Fruit fly (Drosophila melanogaster) whole organism, embryonic: ENCODE measurements around the gene CG14362.

Experiments used
- CG10147 ChIP-seq: fragments of 200-800 bp; sonication (Bioruptor generic); optimal IDR thresholded peaks from 2 replicates; lab custom pipeline; 2019; ENCODE audit warnings: missing biosample characterization, mild to moderate bottlenecking, missing genetic modification characterization, moderate library complexity
- CG10431 ChIP-seq: fragments of 200-800 bp; sonication (Bioruptor generic); optimal IDR thresholded peaks from 3 replicates; lab custom pipeline; 2018; ENCODE audit warnings: missing biosample characterization, mild to moderate bottlenecking, missing genetic modification characterization
- CG10565 ChIP-seq: fragments of 200-800 bp; sonication (Bioruptor generic); optimal IDR thresholded peaks from 3 replicates; lab custom pipeline; 2016; ENCODE audit warnings: missing biosample characterization, mild to moderate bottlenecking, missing genetic modification characterization
- CG11695 ChIP-seq: fragments of 200-800 bp; sonication (Bioruptor generic); IDR thresholded peaks from 3 replicates; pipeline ENCODE4 v1.3.6; 2022; ENCODE audit warnings: missing biosample characterization, missing genetic modification characterization
- CG11723 ChIP-seq: fragments of 200-800 bp; sonication (Bioruptor generic); optimal IDR thresholded peaks from 2 replicates; lab custom pipeline; 2017; ENCODE audit warnings: missing biosample characterization, mild to moderate bottlenecking, missing genetic modification characterization
- CG12299 ChIP-seq: fragments of 200-800 bp; sonication (Bioruptor generic); optimal IDR thresholded peaks from 2 replicates; lab custom pipeline; 2018; ENCODE audit warnings: missing biosample characterization, mild to moderate bottlenecking, missing genetic modification characterization
- CG1233 ChIP-seq: fragments of 200-800 bp; sonication (Bioruptor generic); optimal IDR thresholded peaks from 4 replicates; lab custom pipeline; 2018; ENCODE audit warnings: missing biosample characterization, mild to moderate bottlenecking, missing genetic modification characterization
- CG13287 ChIP-seq: fragments of 200-800 bp; sonication (Bioruptor generic); IDR thresholded peaks from 2 replicates; pipeline ENCODE4 v1.3.6; 2022; ENCODE audit warnings: missing biosample characterization, missing genetic modification characterization; ENCODE audit not compliant: partially characterized antibody
- CG13424 ChIP-seq: fragments of 200-800 bp; sonication (Bioruptor generic); optimal IDR thresholded peaks from 2 replicates; lab custom pipeline; 2019; ENCODE audit warnings: missing biosample characterization, mild to moderate bottlenecking, missing genetic modification characterization, moderate library complexity
- CG18262 ChIP-seq: fragments of 200-800 bp; optimal IDR thresholded peaks from 3 replicates; lab custom pipeline; 2019; ENCODE audit warnings: missing biosample characterization, mild to moderate bottlenecking, missing genetic modification characterization, moderate library complexity
- CG1832 ChIP-seq: fragments of 200-800 bp; sonication (Bioruptor generic); optimal IDR thresholded peaks from 2 replicates; lab custom pipeline; 2017; ENCODE audit warnings: missing biosample characterization, mild to moderate bottlenecking, missing genetic modification characterization, inconsistent platforms
- CG2116 ChIP-seq: fragments of 200-800 bp; sonication (Bioruptor generic); optimal IDR thresholded peaks from 3 replicates; lab custom pipeline; 2018; ENCODE audit warnings: missing biosample characterization, mild to moderate bottlenecking, missing genetic modification characterization
- CG7745 ChIP-seq: fragments of 200-800 bp; sonication (Bioruptor generic); optimal IDR thresholded peaks from 2 replicates; lab custom pipeline; 2018; ENCODE audit warnings: missing biosample characterization, mild to moderate bottlenecking, missing genetic modification characterization, moderate library complexity
- CG9437 ChIP-seq: fragments of 200-800 bp; sonication (Bioruptor generic); optimal IDR thresholded peaks from 2 replicates; lab custom pipeline; 2018; ENCODE audit warnings: missing biosample characterization, mild to moderate bottlenecking, missing genetic modification characterization
- CG9876 ChIP-seq: fragments of 200-800 bp; sonication (Bioruptor generic); optimal IDR thresholded peaks from 2 replicates; lab custom pipeline; 2016; ENCODE audit warnings: missing biosample characterization, missing genetic modification characterization
- Camta ChIP-seq: fragments of 200-800 bp; sonication (Bioruptor generic); optimal IDR thresholded peaks from 2 replicates; lab custom pipeline; 2016; ENCODE audit warnings: missing biosample characterization, missing genetic modification characterization
- Dip3 ChIP-seq: fragments of 200-800 bp; sonication (Bioruptor generic); optimal IDR thresholded peaks from 3 replicates; lab custom pipeline; 2016; ENCODE audit warnings: missing biosample characterization, missing genetic modification characterization
- Doc3 ChIP-seq: fragments of 200-800 bp; sonication (Bioruptor generic); IDR thresholded peaks from 3 replicates; pipeline ENCODE4 v1.3.6; 2022; ENCODE audit warnings: missing biosample characterization, missing genetic modification characterization; ENCODE audit not compliant: partially characterized antibody
- Jarid2 ChIP-seq: fragments of 200-800 bp; sonication (Bioruptor generic); optimal IDR thresholded peaks from 3 replicates; lab custom pipeline; 2017; ENCODE audit warnings: mild to moderate bottlenecking, missing biosample characterization, missing genetic modification reagents, missing genetic modification characterization
- MTF-1 ChIP-seq: fragments of 200-800 bp; sonication (Bioruptor generic); optimal IDR thresholded peaks from 2 replicates; lab custom pipeline; 2018; ENCODE audit warnings: missing biosample characterization, mild to moderate bottlenecking, missing genetic modification characterization, borderline replicate concordance
- Meics ChIP-seq: fragments of 200-800 bp; sonication (Bioruptor generic); optimal IDR thresholded peaks from 2 replicates; lab custom pipeline; 2017; ENCODE audit warnings: missing biosample characterization, mild to moderate bottlenecking, missing genetic modification characterization
- Myb ChIP-seq: fragments of 200-800 bp; sonication (Bioruptor generic); optimal IDR thresholded peaks from 2 replicates; lab custom pipeline; 2016; ENCODE audit warnings: missing biosample characterization, missing genetic modification characterization
- Nf-YA ChIP-seq: fragments of 200-800 bp; sonication (Bioruptor generic); IDR thresholded peaks from 2 replicates; pipeline ENCODE4 v1.3.6; 2022; ENCODE audit warnings: missing biosample characterization, missing genetic modification characterization
- Nf-YB ChIP-seq: fragments of 200-800 bp; sonication (Bioruptor generic); optimal IDR thresholded peaks from 3 replicates; lab custom pipeline; 2019; ENCODE audit warnings: missing biosample characterization, mild to moderate bottlenecking, missing genetic modification characterization, moderate library complexity
- NfI ChIP-seq: fragments of 200-800 bp; sonication (Bioruptor generic); optimal IDR thresholded peaks from 3 replicates; lab custom pipeline; 2018; ENCODE audit warnings: missing biosample characterization, mild to moderate bottlenecking, missing genetic modification characterization, moderate library complexity
- Poxn ChIP-seq: fragments of 200-800 bp; sonication (Bioruptor generic); IDR thresholded peaks from 2 replicates; pipeline ENCODE4 v1.3.6; 2022; ENCODE audit warnings: missing biosample characterization, missing genetic modification characterization
- Ptx1 ChIP-seq: fragments of 200-800 bp; sonication (Bioruptor generic); IDR thresholded peaks from 2 replicates; pipeline ENCODE4 v1.3.6; 2022; ENCODE audit warnings: missing biosample characterization, missing genetic modification characterization
- Rx ChIP-seq: fragments of 200-800 bp; sonication (Bioruptor generic); IDR thresholded peaks from 2 replicates; pipeline ENCODE4 v1.3.6; 2022; ENCODE audit warnings: missing biosample characterization, missing genetic modification characterization
- Trl ChIP-seq, 3 experiments: fragments of >200 bp in 2 of 3; fragments of 200-800 bp in 1 of 3; sonication (Bioruptor generic) in 1 of 3; optimal IDR thresholded peaks; 2 replicates in 1 of 3; 3 replicates in 2 of 3; lab custom pipeline; 2016 to 2017; ENCODE audit warnings: missing biosample characterization in 1 of 3, missing genetic modification characterization in 1 of 3
- abd-A ChIP-seq: fragments of 200-800 bp; sonication (Bioruptor generic); optimal IDR thresholded peaks from 3 replicates; lab custom pipeline; 2019; ENCODE audit warnings: missing biosample characterization, mild to moderate bottlenecking, missing genetic modification characterization, moderate library complexity
- ewg ChIP-seq: fragments of 200-800 bp; sonication (Bioruptor generic); optimal IDR thresholded peaks from 3 replicates; lab custom pipeline; 2017; ENCODE audit warnings: mild to moderate bottlenecking, missing biosample characterization, missing genetic modification reagents, missing genetic modification characterization
- fd96Cb ChIP-seq: fragments of 200-800 bp; sonication (Bioruptor generic); optimal IDR thresholded peaks from 2 replicates; lab custom pipeline; 2018; ENCODE audit warnings: missing biosample characterization, mild to moderate bottlenecking, missing genetic modification characterization, moderate library complexity
- h ChIP-seq: fragments of >200 bp; optimal IDR thresholded peaks from 2 replicates; lab custom pipeline; 2017
- ham ChIP-seq: fragments of 200-800 bp; sonication (Bioruptor generic); IDR thresholded peaks from 2 replicates; pipeline ENCODE4 v1.3.6; 2022; ENCODE audit warnings: missing biosample characterization, missing genetic modification characterization
- hb ChIP-seq: fragments of 200-800 bp; sonication (Bioruptor generic); IDR thresholded peaks from 3 replicates; pipeline ENCODE4 v1.3.6; 2022; ENCODE audit warnings: missing biosample characterization, missing genetic modification characterization; ENCODE audit not compliant: partially characterized antibody
- jing ChIP-seq: fragments of 200-800 bp; sonication (Bioruptor generic); optimal IDR thresholded peaks from 2 replicates; lab custom pipeline; 2018; ENCODE audit warnings: missing biosample characterization, mild to moderate bottlenecking, missing genetic modification characterization
- lilli ChIP-seq: fragments of 200-800 bp; sonication (Bioruptor generic); optimal IDR thresholded peaks from 3 replicates; lab custom pipeline; 2016; ENCODE audit warnings: missing biosample characterization, missing genetic modification characterization
- shn ChIP-seq: fragments of 200-800 bp; sonication (Bioruptor generic); optimal IDR thresholded peaks from 3 replicates; lab custom pipeline; 2016; ENCODE audit warnings: missing biosample characterization, missing genetic modification characterization
- sr ChIP-seq: fragments of 200-800 bp; sonication (Bioruptor generic); IDR thresholded peaks from 3 replicates; pipeline ENCODE4 v1.3.6; 2022; ENCODE audit warnings: missing biosample characterization, missing genetic modification characterization
- wdn ChIP-seq: fragments of 200-800 bp; sonication (Bioruptor generic); IDR thresholded peaks from 2 replicates; pipeline ENCODE4 v1.3.6; 2022; ENCODE audit warnings: missing biosample characterization, missing genetic modification characterization
- z ChIP-seq: fragments of 200-800 bp; sonication (Bioruptor generic); IDR thresholded peaks from 3 replicates; pipeline ENCODE4 v1.3.6; 2022; ENCODE audit warnings: missing biosample characterization, missing genetic modification characterization
- zen2 ChIP-seq: fragments of 200-800 bp; sonication (Bioruptor generic); IDR thresholded peaks from 3 replicates; pipeline ENCODE4 v1.3.6; 2022; ENCODE audit warnings: missing biosample characterization, missing genetic modification characterization; ENCODE audit not compliant: partially characterized antibody

The CG14362 gene

dm6 chr3R:13877125-13877524 lies 21.9 kb upstream of the CG14362 start (continued):
- TF ChIP-seq sr (GFP tag; lab: Robert Waterston, UW) (0 out of 3 replicates have a peak, but pooled peaks have one; percentile 36), wdn (GFP tag; lab: Robert Waterston, UW) (no peak), ham (no peak), jing (peak; percentile 59), zen2 (GFP tag; lab: Robert Waterston, UW) (peak; percentile 18; the same call in 1 of the 3 replicates), Ptx1 (no peak), MTF-1 (GFP tag; lab: Kevin White, UChicago) (no peak), Trl (optimal IDR thresholded peaks at IDR 0.05; lab: Kevin White, UChicago) (peak; percentile 23 to 37), Trl (GFP tag; optimal IDR thresholded peaks at IDR 0.05; lab: Kevin White, UChicago) (no peak), shn (GFP tag; lab: Kevin White, UChicago) (no peak), Camta (GFP tag; lab: Kevin White, UChicago) (no peak), CG13287 (GFP tag; lab: Robert Waterston, UW) (peak; percentile 18; the same call in 1 of the 2 replicates), abd-A (tag; lab: Kevin White, UChicago) (peak; percentile 63), CG2116 (no peak), CG9876 (GFP tag; lab: Kevin White, UChicago) (no peak), CG12299 (tag; lab: Kevin White, UChicago) (no peak), h (lab: Kevin White, UChicago) (no peak), CG10565 (GFP tag; lab: Kevin White, UChicago) (no peak), Jarid2 (peak; percentile 82), CG10431 (GFP tag; lab: Kevin White, UChicago) (no peak), Dip3 (GFP tag; lab: Kevin White, UChicago) (no peak), CG11695 (GFP tag; lab: Robert Waterston, UW) (no peak), CG13424 (tag; lab: Kevin White, UChicago) (no peak), Doc3 (no peak), Nf-YA (GFP tag; lab: Robert Waterston, UW) (peak; percentile 99), hb (no peak), lilli (GFP tag; lab: Kevin White, UChicago) (no peak), CG7745 (tag; lab: Kevin White, UChicago) (no peak), fd96Cb (tag; lab: Kevin White, UChicago) (no peak), CG11723 (GFP tag; lab: Kevin White, UChicago) (no peak), z (GFP tag; lab: Robert Waterston, UW) (no peak; the same call in 2 of the 3 replicates), ewg (peak; percentile 39), Meics (GFP tag; lab: Kevin White, UChicago) (no peak), NfI (GFP tag; lab: Kevin White, UChicago) (no peak), Myb (no peak), Rx (no peak), CG1832 (GFP tag; lab: Kevin White, UChicago) (peak; percentile 97), CG1233 (no peak), Poxn (GFP tag; lab: Robert Waterston, UW) (no peak), Nf-YB (GFP tag; lab: Kevin White, UChicago) (peak; percentile 100), CG9437 (GFP tag; lab: Kevin White, UChicago) (no peak)

dm6 chr3R:13875438-13875861 lies 20.2 kb upstream of the CG14362 start:
- TF ChIP-seq CG10147 (GFP tag; lab: Kevin White, UChicago): no peak
- peak; percentile 13 for TF ChIP-seq CG18262 (tag; lab: Kevin White, UChicago)
